Worm (Caenorhabditis elegans) whole organism, mixed stage, embryonic: ENCODE measurements around the gene fkh-7.

ENCODE experiments used
- elt-3 ChIP-seq: fragments of 150-350 bp; optimal IDR thresholded peaks from 2 replicates; lab custom pipeline; 2014; ENCODE audit warnings: missing biosample characterization, missing genetic modification characterization
- flh-1 ChIP-seq: fragments of 200-800 bp; sonication (Bioruptor generic); optimal IDR thresholded peaks from 2 replicates; lab custom pipeline; 2018; ENCODE audit warnings: mild to moderate bottlenecking, missing genetic modification characterization, moderate library complexity, missing compliant biosample characterization
- sptf-1 ChIP-seq: sonication (generic microtip); optimal IDR thresholded peaks from 2 replicates; lab custom pipeline; 2017; ENCODE audit warnings: mild to moderate bottlenecking, missing genetic modification characterization, moderate library complexity, missing compliant biosample characterization
- unc-62 ChIP-seq: fragments of 150-350 bp; optimal IDR thresholded peaks from 2 replicates; lab custom pipeline; 2014; ENCODE audit warnings: missing biosample characterization, missing genetic modification reagents, missing genetic modification characterization

- TF ChIP-seq elt-3 (tag; lab: Kevin White, UChicago) (no peak), sptf-1 (tag; lab: Kevin White, UChicago) (no peak), flh-1 (GFP tag; lab: Kevin White, UChicago) (no peak), unc-62 (GFP tag; lab: Kevin White, UChicago) (no peak)
These were observed 1.8 kb downstream of the fkh-7 start for ce11 chrIV:5586320-5586720.
